Worm (Caenorhabditis elegans): ENCODE measurements around the gene R01H10.4.

R01H10.4 gene

DNA sequence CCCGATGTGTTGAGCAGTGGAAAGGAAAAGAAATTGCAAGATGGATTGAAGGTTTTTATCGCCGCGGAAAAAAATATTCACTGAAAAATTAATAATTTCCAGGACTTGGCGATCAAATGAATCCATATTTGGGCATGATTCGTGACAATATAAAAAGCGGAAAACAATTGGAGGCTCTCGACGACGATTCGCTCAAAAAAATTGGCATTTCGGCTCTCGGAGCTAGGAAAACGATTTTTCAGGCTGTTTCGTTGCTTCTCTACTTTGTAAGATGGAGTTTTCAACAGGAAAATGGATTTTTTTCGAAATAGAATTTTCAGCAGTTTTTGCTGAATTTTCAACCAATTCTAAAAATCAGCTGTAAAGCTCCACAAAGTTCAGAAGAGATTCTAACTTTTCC, 17.2 kb downstream of the R01H10.4 start:
- TF ChIP-seq elt-4 (tag; optimal IDR thresholded peaks at IDR 0.05) (no peak), hlh-15 (tag; optimal IDR thresholded peaks at IDR 0.05) (no peak), odd-2 (tag; optimal IDR thresholded peaks at IDR 0.05) (no peak), tbx-7 (tag; optimal IDR thresholded peaks at IDR 0.05) (no peak), T23F11.4 (GFP tag; optimal IDR thresholded peaks at IDR 0.05) (no peak)

DNA sequence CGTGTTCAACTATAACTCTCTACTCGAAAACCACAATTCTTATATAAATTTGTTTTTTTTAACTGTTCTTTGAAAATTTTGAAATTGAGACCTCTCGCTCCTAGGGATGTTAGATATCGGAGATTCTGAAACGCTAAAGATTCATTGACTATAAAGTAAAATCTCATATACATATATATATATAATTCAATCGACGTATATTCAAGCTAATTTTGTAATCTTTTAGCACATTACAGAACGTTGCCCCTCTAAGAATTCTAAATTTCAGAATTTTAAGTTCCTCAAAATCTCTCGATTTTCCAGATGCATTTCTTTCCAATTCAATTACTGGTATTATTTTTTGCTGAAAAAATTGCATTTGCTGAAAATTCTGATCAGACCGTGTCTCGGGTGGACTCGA, 24.2 kb downstream of the R01H10.4 start, which contains the start of gene pad-2:
pad-2 (plus strand) TSS at position 301 of the 400 bp plus-strand sequence.
- TF ChIP-seq nhr-11 (tag; optimal IDR thresholded peaks at IDR 0.05) (no peak), F13H6.1 (tag; optimal IDR thresholded peaks at IDR 0.05) (no peak), odd-2 (tag; optimal IDR thresholded peaks at IDR 0.05) (no peak), syd-9 (tag; optimal IDR thresholded peaks at IDR 0.05) (no peak), ceh-45 (GFP tag; IDR thresholded peaks at IDR 0.05) (no peak), ceh-34 (tag; optimal IDR thresholded peaks at IDR 0.05) (no peak), ceh-30 (tag; optimal IDR thresholded peaks at IDR 0.05) (no peak)

DNA sequence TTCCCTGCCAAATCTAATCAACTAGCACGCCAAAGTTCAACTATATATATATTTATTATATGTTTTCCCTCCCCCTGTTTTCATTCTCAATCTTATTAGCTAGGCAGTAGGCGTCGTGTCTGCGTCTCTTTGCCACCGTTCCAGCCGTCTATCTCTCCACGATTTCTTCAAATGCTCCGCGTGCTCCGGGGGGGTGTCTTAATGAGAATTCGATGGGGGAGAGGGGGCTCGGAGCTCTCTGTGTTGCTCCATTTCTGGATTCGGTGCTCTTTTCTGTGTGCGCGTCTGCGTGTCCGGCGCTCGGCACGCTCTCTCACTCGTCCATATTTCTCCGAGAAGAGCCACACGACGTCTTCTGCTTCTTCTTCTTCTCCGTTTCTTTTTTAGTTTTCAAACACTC, 29.6 kb downstream of the R01H10.4 start:
- no peak for TF ChIP-seq ztf-16 (tag; optimal IDR thresholded peaks at IDR 0.05)
- peak; percentile 18 for TF ChIP-seq ceh-6 (GFP tag; optimal IDR thresholded peaks at IDR 0.05)
- no peak for TF ChIP-seq pha-4 (tag; optimal IDR thresholded peaks at IDR 0.05)
- peak; percentile 14 for TF ChIP-seq ref-2 (tag; optimal IDR thresholded peaks at IDR 0.05)
- peak; percentile 27 for TF ChIP-seq hlh-30 (tag; optimal IDR thresholded peaks at IDR 0.05; ENCODE audit: insufficient read depth)
- TF ChIP-seq fkh-10 (GFP tag; optimal IDR thresholded peaks at IDR 0.05): peak; percentile 71
- no peak for TF ChIP-seq hlh-6 (tag; optimal IDR thresholded peaks at IDR 0.05)
- peak; percentile 78 for TF ChIP-seq ceh-14 (tag; optimal IDR thresholded peaks at IDR 0.05)
- peak; percentile 50 for TF ChIP-seq nfya-1 (tag; optimal IDR thresholded peaks at IDR 0.05)
- peak; percentile 73 for TF ChIP-seq ceh-48 (tag; optimal IDR thresholded peaks at IDR 0.05)
- TF ChIP-seq dmd-4 (tag; optimal IDR thresholded peaks at IDR 0.05; ENCODE audit: borderline replicate concordance): no peak
- no peak for TF ChIP-seq tbx-7 (tag; optimal IDR thresholded peaks at IDR 0.05)
- peak; percentile 94 for TF ChIP-seq unc-42 (tag; optimal IDR thresholded peaks at IDR 0.05)
- TF ChIP-seq ceh-30 (tag; optimal IDR thresholded peaks at IDR 0.05): no peak
- TF ChIP-seq Y22D7AL.16 (tag; optimal IDR thresholded peaks at IDR 0.05): no peak
- TF ChIP-seq che-1 (tag; optimal IDR thresholded peaks at IDR 0.05): peak; percentile 14
- TF ChIP-seq madf-2 (tag; optimal IDR thresholded peaks at IDR 0.05): no peak
- no peak for TF ChIP-seq sox-2 (GFP tag; IDR thresholded peaks at IDR 0.05)
- TF ChIP-seq K02D7.2 (tag; optimal IDR thresholded peaks at IDR 0.05): no peak
- TF ChIP-seq ceh-31 (tag; optimal IDR thresholded peaks at IDR 0.05): peak; percentile 76
- TF ChIP-seq fkh-6 (tag; optimal IDR thresholded peaks at IDR 0.05): no peak
- peak; percentile 58 for TF ChIP-seq tbx-2 (tag; optimal IDR thresholded peaks at IDR 0.05)
- TF ChIP-seq ceh-19 (GFP tag; optimal IDR thresholded peaks at IDR 0.05): peak; percentile 36
- TF ChIP-seq C08G9.2 (tag; optimal IDR thresholded peaks at IDR 0.05): no peak
- no peak for TF ChIP-seq C38D4.7 (GFP tag; optimal IDR thresholded peaks at IDR 0.05)
- TF ChIP-seq dve-1 (tag; optimal IDR thresholded peaks at IDR 0.05): no peak
- no peak for TF ChIP-seq pag-3 (tag; optimal IDR thresholded peaks at IDR 0.05; ENCODE audit: borderline replicate concordance)

DNA sequence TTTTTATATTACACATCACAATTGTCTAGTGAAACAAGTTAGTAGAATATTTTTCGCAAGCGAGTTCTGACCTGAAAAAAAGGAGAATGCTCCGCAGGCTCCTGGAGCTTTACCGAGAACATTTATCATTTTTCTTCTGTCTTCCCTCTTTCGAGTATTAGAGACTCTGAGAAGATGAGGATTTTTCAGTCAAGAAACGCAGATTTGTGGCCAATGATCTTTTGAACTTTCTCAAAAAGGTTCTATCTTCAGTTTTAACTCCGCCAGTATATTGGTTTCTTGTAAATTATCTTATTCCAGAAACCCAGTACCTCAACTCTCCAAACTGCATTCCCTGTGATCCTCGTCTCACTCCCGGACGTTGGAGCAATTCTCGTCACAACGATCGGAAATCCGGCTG, 31.0 kb downstream of the R01H10.4 start, which contains the start of gene K10G9.2:
K10G9.2 (plus strand) TSS at position 301 of the 400 bp plus-strand sequence.
- TF ChIP-seq hlh-8 (tag; optimal IDR thresholded peaks at IDR 0.05): no peak
- no peak for TF ChIP-seq nhr-11 (tag; optimal IDR thresholded peaks at IDR 0.05)
- TF ChIP-seq unc-3 (GFP tag; conservative IDR thresholded peaks at IDR 0.05): no peak
- no peak for TF ChIP-seq unc-3 (tag; optimal IDR thresholded peaks at IDR 0.05)
- no peak for TF ChIP-seq ceh-19 (GFP tag; optimal IDR thresholded peaks at IDR 0.05)
- TF ChIP-seq unc-55 (GFP tag; optimal IDR thresholded peaks at IDR 0.05): no peak
- no peak for TF ChIP-seq ceh-30 (tag; optimal IDR thresholded peaks at IDR 0.05)
- TF ChIP-seq unc-42 (tag; optimal IDR thresholded peaks at IDR 0.05): no peak
- no peak for TF ChIP-seq ttx-3 (tag; optimal IDR thresholded peaks at IDR 0.05)
- TF ChIP-seq K09A11.1 (tag; optimal IDR thresholded peaks at IDR 0.05; ENCODE audit: insufficient read depth): no peak
- TF ChIP-seq elt-4 (tag; optimal IDR thresholded peaks at IDR 0.05): no peak
- TF ChIP-seq pha-4 (tag; optimal IDR thresholded peaks at IDR 0.05): no peak
- no peak for TF ChIP-seq ceh-31 (tag; optimal IDR thresholded peaks at IDR 0.05)
- no peak for TF ChIP-seq ceh-18 (tag; optimal IDR thresholded peaks at IDR 0.05)
- TF ChIP-seq fkh-6 (tag; optimal IDR thresholded peaks at IDR 0.05): no peak
- no peak for TF ChIP-seq eyg-1 (tag; optimal IDR thresholded peaks at IDR 0.05)
- TF ChIP-seq sox-2 (GFP tag; IDR thresholded peaks at IDR 0.05): no peak
